Fruit fly (Drosophila melanogaster) whole organism, adult: ENCODE data around the gene CG4594.

Experiments
- CG11617 ChIP-seq: fragments of 200-800 bp; sonication (Bioruptor generic); optimal IDR thresholded peaks from 2 replicates; lab custom pipeline; 2017; ENCODE audit warnings: mild to moderate bottlenecking, missing biosample characterization, missing genetic modification reagents, missing genetic modification characterization
- CG12768 ChIP-seq: fragments of 200-800 bp; sonication (Bioruptor generic); optimal IDR thresholded peaks from 2 replicates; lab custom pipeline; 2017; ENCODE audit warnings: missing biosample characterization, missing genetic modification characterization, mild to moderate bottlenecking, moderate library complexity, missing genetic modification reagents
- CG14711 ChIP-seq: fragments of 200-800 bp; sonication (Bioruptor generic); optimal IDR thresholded peaks from 2 replicates; lab custom pipeline; 2018; ENCODE audit warnings: missing biosample characterization, mild to moderate bottlenecking, missing genetic modification characterization, moderate library complexity
- CG1620 ChIP-seq: fragments of 200-800 bp; sonication (Bioruptor generic); optimal IDR thresholded peaks from 2 replicates; lab custom pipeline; 2016; ENCODE audit warnings: missing biosample characterization, missing genetic modification characterization
- CG33017 ChIP-seq: fragments of 200-800 bp; sonication (Bioruptor generic); optimal IDR thresholded peaks from 2 replicates; lab custom pipeline; 2018; ENCODE audit warnings: missing biosample characterization, mild to moderate bottlenecking, missing genetic modification characterization, moderate library complexity
- CG5204 ChIP-seq: fragments of 200-800 bp; sonication (Bioruptor generic); optimal IDR thresholded peaks from 2 replicates; lab custom pipeline; 2016; ENCODE audit warnings: missing biosample characterization, missing genetic modification characterization
- CG7045 ChIP-seq: fragments of 200-800 bp; sonication (Bioruptor generic); optimal IDR thresholded peaks from 2 replicates; lab custom pipeline; 2017; ENCODE audit warnings: missing biosample characterization, mild to moderate bottlenecking, missing genetic modification characterization
- CG7101 ChIP-seq: fragments of 200-800 bp; sonication (Bioruptor generic); optimal IDR thresholded peaks from 2 replicates; lab custom pipeline; 2018; ENCODE audit warnings: missing biosample characterization, mild to moderate bottlenecking, missing genetic modification characterization, moderate library complexity
- Clk ChIP-seq: fragments of 200-800 bp; sonication (Bioruptor generic); optimal IDR thresholded peaks from 2 replicates; lab custom pipeline; 2017; ENCODE audit warnings: missing biosample characterization, missing genetic modification characterization
- Crg-1 ChIP-seq: fragments of 200-800 bp; sonication (Bioruptor generic); optimal IDR thresholded peaks from 2 replicates; lab custom pipeline; 2016; ENCODE audit warnings: missing biosample characterization, missing genetic modification characterization
- Hr96 ChIP-seq: fragments of 200-800 bp; sonication (Bioruptor generic); optimal IDR thresholded peaks from 2 replicates; lab custom pipeline; 2016; ENCODE audit warnings: missing biosample characterization, missing genetic modification characterization
- Mnt ChIP-seq: fragments of 200-800 bp; sonication (Bioruptor generic); optimal IDR thresholded peaks from 2 replicates; lab custom pipeline; 2016; ENCODE audit warnings: missing biosample characterization, mild to moderate bottlenecking, missing genetic modification characterization
- bab1 ChIP-seq: fragments of 200-800 bp; sonication (Bioruptor generic); optimal IDR thresholded peaks from 3 replicates; lab custom pipeline; 2019; ENCODE audit warnings: missing biosample characterization, mild to moderate bottlenecking, missing genetic modification characterization, moderate library complexity
- cic ChIP-seq: fragments of 200-800 bp; sonication (Bioruptor generic); optimal IDR thresholded peaks from 2 replicates; lab custom pipeline; 2017; ENCODE audit warnings: missing biosample characterization, mild to moderate bottlenecking, missing genetic modification characterization, moderate library complexity
- cnc ChIP-seq, 2 experiments: fragments of >200 bp; optimal IDR thresholded peaks; 2 replicates each; lab custom pipeline; 2017
- kay ChIP-seq: fragments of 200-800 bp; sonication (Bioruptor generic); peaks from one replicate; lab custom pipeline; 2016; ENCODE audit warnings: missing biosample characterization, missing genetic modification characterization, borderline replicate concordance
- ovo ChIP-seq: fragments of 200-800 bp; sonication (Bioruptor generic); optimal IDR thresholded peaks from 2 replicates; lab custom pipeline; 2016; ENCODE audit warnings: missing biosample characterization, missing genetic modification characterization
- pad ChIP-seq: fragments of 200-800 bp; sonication (Bioruptor generic); optimal IDR thresholded peaks from 3 replicates; lab custom pipeline; 2017; ENCODE audit warnings: missing biosample characterization, missing genetic modification characterization, mild to moderate bottlenecking, moderate library complexity, missing genetic modification reagents
- tj ChIP-seq: fragments of 200-800 bp; sonication (Bioruptor generic); optimal IDR thresholded peaks from 3 replicates; lab custom pipeline; 2017; ENCODE audit warnings: missing biosample characterization, mild to moderate bottlenecking, missing genetic modification characterization, moderate library complexity
- toe ChIP-seq: fragments of 200-800 bp; sonication (Bioruptor generic); optimal IDR thresholded peaks from 2 replicates; lab custom pipeline; 2016; ENCODE audit warnings: missing biosample characterization, missing genetic modification characterization

Gene CG4594

DNA sequence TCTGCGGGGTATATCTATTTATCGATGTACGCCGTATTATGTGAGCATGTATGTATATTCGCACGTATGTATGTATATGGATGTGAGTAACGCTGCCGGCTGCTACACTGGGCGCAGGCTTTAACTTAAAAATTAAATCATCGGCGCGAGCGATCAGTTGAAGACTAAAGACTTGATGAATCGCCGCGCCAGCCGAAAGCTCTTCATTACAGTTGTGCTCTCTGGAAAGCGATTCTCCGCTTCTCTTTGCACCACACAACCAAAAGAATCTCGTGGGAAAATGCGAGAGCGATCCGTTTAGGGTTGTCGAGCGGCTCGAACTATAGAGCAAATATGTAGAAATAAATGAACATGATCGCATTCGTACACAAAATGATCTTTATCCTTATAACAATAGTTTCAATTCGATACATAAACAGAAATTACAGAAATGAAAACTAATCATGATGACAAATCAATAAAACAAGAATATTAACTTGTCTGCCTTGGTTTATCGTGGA lies 11.4 kb upstream of the CG4594 start, which contains the start of gene CG13124:
CG13124 (minus strand) TSS at position 166 of the 500 bp plus-strand sequence.
- TF ChIP-seq CG14711 (peak; percentile 91), CG33017 (tag; lab: Kevin White, UChicago) (peak; percentile 52), Mnt (GFP tag; lab: Kevin White, UChicago) (peak; percentile 46), Crg-1 (GFP tag; lab: Kevin White, UChicago) (no peak), CG5204 (GFP tag; lab: Kevin White, UChicago) (no peak), bab1 (GFP tag; lab: Kevin White, UChicago) (no peak), CG11617 (GFP tag; lab: Kevin White, UChicago) (no peak), ovo (no peak), pad (GFP tag; lab: Kevin White, UChicago) (no peak), CG12768 (GFP tag; lab: Kevin White, UChicago) (no peak), kay (GFP tag; lab: Kevin White, UChicago) (no peak), toe (GFP tag; lab: Kevin White, UChicago) (no peak), cnc (optimal IDR thresholded peaks at IDR 0.05; lab: Kevin White, UChicago) (no peak), cic (GFP tag; lab: Kevin White, UChicago) (peak; percentile 33), tj (GFP tag; lab: Kevin White, UChicago) (peak; percentile 14), Clk (GFP tag; lab: Kevin White, UChicago) (no peak), CG1620 (GFP tag; lab: Kevin White, UChicago) (no peak), CG7045 (GFP tag; lab: Kevin White, UChicago) (no peak), Hr96 (GFP tag; lab: Kevin White, UChicago) (peak; percentile 6), CG7101 (tag; lab: Kevin White, UChicago) (peak; percentile 31)

DNA sequence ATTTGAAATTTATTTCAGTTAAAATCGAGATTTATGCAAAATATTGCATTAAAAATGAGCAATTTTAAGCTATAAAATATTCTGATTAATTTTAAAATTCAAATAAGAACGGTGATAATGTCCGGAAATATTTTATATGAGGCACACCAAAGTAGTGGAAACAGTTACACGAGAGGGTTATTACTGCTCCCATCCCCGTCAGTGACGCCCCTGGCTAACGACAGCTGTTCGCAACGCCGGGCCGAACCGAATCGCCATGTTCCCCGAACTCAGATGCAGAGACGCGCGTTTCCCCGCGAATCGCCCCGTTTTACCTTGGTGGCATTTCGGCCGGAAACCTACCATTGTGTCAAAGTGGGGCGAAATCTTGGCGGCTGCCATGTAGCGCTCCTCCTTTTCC lies 8.2 kb upstream of the CG4594 start:
- TF ChIP-seq CG12768 (GFP tag; lab: Kevin White, UChicago) (peak; percentile 17), bab1 (GFP tag; lab: Kevin White, UChicago) (peak; percentile 24), Mnt (GFP tag; lab: Kevin White, UChicago) (no peak)

DNA sequence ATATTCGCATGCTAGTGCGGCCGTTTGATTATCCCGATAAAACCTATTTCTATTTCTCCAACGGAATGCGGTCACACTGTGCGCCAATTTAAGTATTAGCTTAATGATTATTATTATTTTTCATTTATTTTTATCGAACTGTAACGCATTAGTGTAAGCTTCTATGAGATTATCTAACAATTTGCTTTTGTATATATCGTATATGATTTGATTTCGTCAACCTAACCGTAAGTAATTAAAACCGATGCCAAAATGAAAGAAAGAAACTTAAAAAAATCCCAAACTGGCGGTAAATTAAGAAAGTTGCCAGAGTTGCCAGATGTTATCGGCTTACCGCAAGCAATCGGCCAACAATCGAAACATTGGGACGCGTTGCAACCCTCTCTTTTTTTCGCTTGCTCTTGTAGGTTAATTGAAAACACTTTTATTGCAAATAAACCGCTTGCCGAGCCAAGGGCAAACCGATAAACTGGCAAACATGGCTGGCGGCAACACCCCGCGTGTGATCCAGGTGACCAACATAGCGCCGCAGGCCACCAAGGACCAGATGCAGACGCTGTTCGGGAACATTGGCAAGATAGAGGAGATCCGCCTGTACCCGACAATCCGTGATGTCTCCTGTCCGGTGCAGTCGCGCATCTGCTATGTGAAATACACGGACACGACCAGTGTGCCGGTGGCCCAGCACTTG lies 7.2 kb upstream of the CG4594 start, which contains the start of the genes Etl1 and Srp54:
Etl1 (minus strand) TSS at position 39 of the 691 bp plus-strand sequence.
Srp54 (plus strand) TSS at position 342 of the 691 bp plus-strand sequence.
- TF ChIP-seq Mnt (GFP tag; lab: Kevin White, UChicago): peak; percentile 17
- TF ChIP-seq kay (GFP tag; lab: Kevin White, UChicago): no peak
- no peak for TF ChIP-seq ovo
- peak; percentile 95 for TF ChIP-seq CG14711
- no peak for TF ChIP-seq CG7045 (GFP tag; lab: Kevin White, UChicago)
- TF ChIP-seq toe (GFP tag; lab: Kevin White, UChicago): no peak
- TF ChIP-seq CG11617 (GFP tag; lab: Kevin White, UChicago): no peak
- TF ChIP-seq pad (GFP tag; lab: Kevin White, UChicago): no peak
- TF ChIP-seq cnc (optimal IDR thresholded peaks at IDR 0.05; lab: Kevin White, UChicago): no peak
- TF ChIP-seq CG12768 (GFP tag; lab: Kevin White, UChicago): no peak
- no peak for TF ChIP-seq cic (GFP tag; lab: Kevin White, UChicago)
- peak; percentile 21 for TF ChIP-seq Hr96 (GFP tag; lab: Kevin White, UChicago)

DNA sequence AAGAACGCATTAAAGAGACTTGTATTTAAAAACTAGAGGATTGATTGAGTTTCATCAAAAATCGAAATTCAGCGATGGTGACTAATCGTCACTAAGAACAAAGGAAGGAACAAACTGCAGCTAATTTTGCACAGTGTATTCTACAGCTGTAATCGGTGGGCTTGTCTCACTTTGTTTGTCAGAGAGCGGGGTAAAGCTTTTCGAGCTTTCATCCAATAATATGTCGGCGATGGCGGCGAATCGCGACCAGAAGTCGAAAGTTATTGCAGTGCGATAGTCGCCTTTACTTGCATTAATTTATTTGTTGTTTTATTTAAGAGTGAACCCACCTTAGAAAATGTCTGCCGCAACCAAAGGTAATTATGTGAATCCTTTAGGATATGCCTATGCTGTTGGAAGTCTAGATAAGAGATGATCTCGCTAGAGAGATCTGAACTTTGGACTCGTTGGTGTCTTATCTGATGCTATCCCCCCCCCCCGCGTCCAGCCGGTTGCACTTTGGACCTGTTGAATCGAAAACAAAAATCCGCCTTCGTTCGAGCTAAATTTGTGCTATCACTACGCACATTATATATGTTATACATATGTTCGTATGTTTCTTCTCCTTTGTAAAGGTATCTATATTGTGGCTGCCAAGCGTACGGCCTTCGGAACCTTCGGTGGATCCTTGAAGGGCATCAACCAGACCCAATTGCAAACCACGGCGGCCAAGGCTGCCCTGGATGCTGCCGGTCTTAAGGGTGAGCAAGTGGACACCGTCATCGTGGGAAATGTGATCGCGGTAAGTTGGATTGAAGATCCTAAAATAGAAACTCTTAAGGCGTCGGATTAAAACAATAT lies 4.7 kb upstream of the CG4594 start, which contains the start of gene yip2:
yip2 (plus strand) TSS at position 243 of the 840 bp plus-strand sequence.
- TF ChIP-seq ovo (peak; percentile 49), CG11617 (GFP tag; lab: Kevin White, UChicago) (peak; percentile 95), cnc (optimal IDR thresholded peaks at IDR 0.05; lab: Kevin White, UChicago) (peak in 1 of 2 experiments; percentile 7), tj (GFP tag; lab: Kevin White, UChicago) (peak; percentile 88), Mnt (GFP tag; lab: Kevin White, UChicago) (peak; percentile 82), pad (GFP tag; lab: Kevin White, UChicago) (peak; percentile 61), kay (GFP tag; lab: Kevin White, UChicago) (no peak), CG14711 (peak; percentile 45), CG5204 (GFP tag; lab: Kevin White, UChicago) (peak; percentile 97), bab1 (GFP tag; lab: Kevin White, UChicago) (peak; percentile 81), CG12768 (GFP tag; lab: Kevin White, UChicago) (peak; percentile 100), CG33017 (tag; lab: Kevin White, UChicago) (peak; percentile 74), CG7101 (tag; lab: Kevin White, UChicago) (peak; percentile 70), toe (GFP tag; lab: Kevin White, UChicago) (peak; percentile 99), CG1620 (GFP tag; lab: Kevin White, UChicago) (peak; percentile 50), CG7045 (GFP tag; lab: Kevin White, UChicago) (peak; percentile 93), Hr96 (GFP tag; lab: Kevin White, UChicago) (peak; percentile 99), Crg-1 (GFP tag; lab: Kevin White, UChicago) (peak; percentile 65), Clk (GFP tag; lab: Kevin White, UChicago) (peak; percentile 90), cic (GFP tag; lab: Kevin White, UChicago) (peak; percentile 91)
